Worm (Caenorhabditis elegans): ENCODE measurements around the gene sre-10.

sre-10 gene

ce11 chrV:7150570-7150969, 18.2 kb downstream of the sre-10 start, which contains the start of gene F10D2.8:
Gene F10D2.8, minus strand, starts transcription at chrV:7150714.
- no peak for TF ChIP-seq athp-1 (tag; optimal IDR thresholded peaks at IDR 0.05)
- TF ChIP-seq nhr-80 (tag; optimal IDR thresholded peaks at IDR 0.05) = peak; percentile 76
- TF ChIP-seq somi-1 (GFP tag; optimal IDR thresholded peaks at IDR 0.05) = no peak

- TF ChIP-seq F39B2.1 (GFP tag; IDR thresholded peaks at IDR 0.05) (no peak), lir-1 (GFP tag; conservative IDR thresholded peaks at IDR 0.05) (no peak), efl-1 (GFP tag; optimal IDR thresholded peaks at IDR 0.05) (no peak), lin-35 (GFP tag; optimal IDR thresholded peaks at IDR 0.05) (no peak), ceh-91 (GFP tag; IDR thresholded peaks at IDR 0.05) (no peak), tbp1 (GFP tag; optimal IDR thresholded peaks at IDR 0.05) (no peak), nfya-2 (GFP tag; IDR thresholded peaks at IDR 0.05) (no peak), lag-1 (GFP tag; IDR thresholded peaks at IDR 0.05) (no peak), hlh-12 (tag; optimal IDR thresholded peaks at IDR 0.05) (no peak)
These were observed 20.7 kb downstream of the sre-10 start, which contains the start of gene fat-7 for ce11 chrV:7153046-7153445. Gene fat-7, minus strand, starts transcription at chrV:7153146.

DNA sequence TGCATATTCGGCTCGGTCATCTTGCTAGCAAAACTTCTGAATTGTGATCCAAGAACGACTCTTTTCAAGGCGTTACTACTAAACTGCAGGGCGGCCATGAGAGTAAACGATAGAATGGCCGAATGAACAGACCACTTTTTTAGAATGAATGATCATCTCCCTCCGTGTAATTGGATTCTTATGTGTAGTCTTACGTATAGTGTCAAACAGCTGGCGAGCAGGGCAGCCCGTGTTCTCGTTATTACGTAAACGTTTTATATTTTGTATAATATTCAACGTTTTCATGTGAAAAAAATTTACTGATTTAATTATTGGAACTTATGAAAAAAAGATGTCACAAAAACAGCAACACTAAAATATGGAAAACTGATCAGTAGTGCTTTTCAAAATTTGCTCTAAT, 23.7 kb downstream of the sre-10 start, which contains the start of gene F10D2.10:
Gene F10D2.10, minus strand, starts transcription at position 101 of the 400 bp plus-strand sequence.
- no peak for TF ChIP-seq mes-4 (tag; optimal IDR thresholded peaks at IDR 0.05)
- no peak for TF ChIP-seq F23B12.7 (tag; optimal IDR thresholded peaks at IDR 0.05; ENCODE audit: insufficient read depth)
- no peak for TF ChIP-seq unc-130 (GFP tag; optimal IDR thresholded peaks at IDR 0.05)
- no peak for TF ChIP-seq lag-1 (GFP tag; IDR thresholded peaks at IDR 0.05)
- no peak for TF ChIP-seq tbp1 (GFP tag; optimal IDR thresholded peaks at IDR 0.05)
- no peak for TF ChIP-seq dox-1 (GFP tag; IDR thresholded peaks at IDR 0.05)
- TF ChIP-seq ceh-40 (GFP tag; IDR thresholded peaks at IDR 0.05) = no peak
- no peak for TF ChIP-seq athp-1 (tag; optimal IDR thresholded peaks at IDR 0.05)
- TF ChIP-seq ztf-25 (GFP tag; IDR thresholded peaks at IDR 0.05) = no peak

DNA sequence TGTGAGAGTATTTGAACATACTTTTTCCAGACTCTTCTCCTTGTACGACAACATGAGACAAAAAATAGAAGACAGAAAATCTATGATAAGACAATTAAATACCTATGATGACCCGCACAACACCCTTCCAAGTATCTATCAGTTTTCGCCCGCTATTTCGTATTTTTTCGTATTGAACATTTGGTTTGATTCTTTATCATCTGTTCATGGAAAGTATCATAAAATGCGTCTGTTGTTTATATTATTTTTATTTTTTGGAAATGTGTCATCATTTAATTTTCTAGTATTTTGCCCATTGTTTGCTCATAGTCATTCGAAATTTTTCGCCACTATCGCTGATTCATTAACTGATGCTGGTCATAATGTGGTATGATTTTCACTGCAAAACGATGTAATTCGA, 24.7 kb downstream of the sre-10 start, which contains the start of gene ugt-39:
Gene ugt-39, plus strand, starts transcription at position 54 of the 400 bp plus-strand sequence.
- TF ChIP-seq unc-62 (GFP tag; optimal IDR thresholded peaks at IDR 0.05) (peak; percentile 14), T26A5.8 (tag; optimal IDR thresholded peaks at IDR 0.05) (no peak), nhr-80 (tag; optimal IDR thresholded peaks at IDR 0.05) (peak; percentile 76)

DNA sequence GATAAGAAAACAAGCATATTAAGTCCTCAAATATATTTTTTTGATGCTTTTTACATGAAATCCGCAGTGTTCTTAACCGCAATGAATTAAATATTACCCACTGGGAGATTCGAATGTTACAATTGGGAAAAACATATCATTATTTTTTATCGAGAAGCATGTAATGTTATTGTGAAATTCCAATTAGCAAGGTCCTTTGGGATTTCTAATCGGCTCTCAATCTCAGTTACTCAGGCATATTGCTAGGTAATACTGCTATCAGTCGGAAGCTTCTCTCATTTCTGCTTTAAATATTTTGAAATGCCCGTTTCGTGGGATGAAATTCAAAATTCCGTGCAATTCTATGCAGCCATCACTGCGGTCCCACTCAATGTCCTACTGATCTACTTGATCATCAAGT, 27.0 kb downstream of the sre-10 start, which contains the start of gene str-204:
Gene str-204, plus strand, starts transcription at position 301 of the 400 bp plus-strand sequence.
- TF ChIP-seq hmg-20 (GFP tag; IDR thresholded peaks at IDR 0.05) (no peak), F57A8.1 (GFP tag; optimal IDR thresholded peaks at IDR 0.05) (no peak), bed-1 (GFP tag; IDR thresholded peaks at IDR 0.05) (no peak), ceh-58 (GFP tag; IDR thresholded peaks at IDR 0.05) (no peak), lin-26 (GFP tag; IDR thresholded peaks at IDR 0.05) (no peak), F52B5.7 (tag; optimal IDR thresholded peaks at IDR 0.05) (no peak), T26A5.8 (tag; optimal IDR thresholded peaks at IDR 0.05) (no peak), snpc-1.3 (tag; optimal IDR thresholded peaks at IDR 0.05; ENCODE audit: insufficient read depth) (no peak), dpff-1 (tag; optimal IDR thresholded peaks at IDR 0.05) (no peak), ztf-28 (GFP tag; IDR thresholded peaks at IDR 0.05) (no peak), somi-1 (GFP tag; optimal IDR thresholded peaks at IDR 0.05) (no peak), snpc-1.1 (tag; optimal IDR thresholded peaks at IDR 0.05; ENCODE audit: insufficient read depth) (no peak), zim-3 (tag; optimal IDR thresholded peaks at IDR 0.05) (no peak), die-1 (tag; optimal IDR thresholded peaks at IDR 0.05) (no peak), B0019.2 (GFP tag; conservative IDR thresholded peaks at IDR 0.05) (no peak), F39B2.1 (GFP tag; IDR thresholded peaks at IDR 0.05) (no peak), xnd-1 (tag; optimal IDR thresholded peaks at IDR 0.05) (no peak)

Data from whole organism, young adult.